Fruit fly (Drosophila melanogaster) whole organism, embryonic: ENCODE data around the gene CG17364.
A peak's percentile ranks its signal among the peaks of the same experiment; 100 is the strongest.

Experiments used
- Adf1 ChIP-seq: fragments of 200-800 bp; sonication (Bioruptor generic); IDR thresholded peaks from 2 replicates; pipeline ENCODE4 v1.3.6; 2022; ENCODE audit warnings: missing biosample characterization, missing genetic modification characterization
- B-H1 ChIP-seq: fragments of 200-800 bp; sonication (Bioruptor generic); IDR thresholded peaks from 3 replicates; pipeline ENCODE4 v1.3.6; 2022; ENCODE audit warnings: missing biosample characterization, missing genetic modification characterization
- CG1024 ChIP-seq: fragments of 200-800 bp; sonication (Bioruptor generic); IDR thresholded peaks from 2 replicates; pipeline ENCODE4 v1.3.6; 2022; ENCODE audit warnings: missing biosample characterization, missing genetic modification characterization
- CG10321 ChIP-seq: fragments of 200-800 bp; sonication (Bioruptor generic); IDR thresholded peaks from 2 replicates; pipeline ENCODE4 v1.3.6; 2022; ENCODE audit warnings: missing biosample characterization, missing genetic modification characterization
- CG10431 ChIP-seq: fragments of 200-800 bp; sonication (Bioruptor generic); optimal IDR thresholded peaks from 3 replicates; lab custom pipeline; 2018; ENCODE audit warnings: missing biosample characterization, mild to moderate bottlenecking, missing genetic modification characterization
- CG10543 ChIP-seq: fragments of 200-800 bp; sonication (Bioruptor generic); optimal IDR thresholded peaks from 3 replicates; lab custom pipeline; 2017; ENCODE audit warnings: missing biosample characterization, mild to moderate bottlenecking, missing genetic modification characterization, moderate library complexity
- CG12236 ChIP-seq: fragments of 200-800 bp; sonication (Bioruptor generic); optimal IDR thresholded peaks from 2 replicates; lab custom pipeline; 2016; ENCODE audit warnings: missing biosample characterization, missing genetic modification characterization
- CG12744 ChIP-seq: fragments of 200-800 bp; sonication (Bioruptor generic); optimal IDR thresholded peaks from 2 replicates; lab custom pipeline; 2016; ENCODE audit warnings: missing biosample characterization, missing genetic modification characterization
- CG14441 ChIP-seq: fragments of 200-800 bp; sonication (Bioruptor generic); IDR thresholded peaks from 2 replicates; pipeline ENCODE4 v1.3.6; 2022; ENCODE audit warnings: missing biosample characterization, missing genetic modification characterization
- CG14860 ChIP-seq: fragments of 200-800 bp; sonication (Bioruptor generic); IDR thresholded peaks from 3 replicates; pipeline ENCODE4 v1.3.6; 2022; ENCODE audit warnings: missing biosample characterization, missing genetic modification characterization; ENCODE audit not compliant: partially characterized antibody
- CG14965 ChIP-seq: fragments of 200-800 bp; sonication (Bioruptor generic); optimal IDR thresholded peaks from 2 replicates; lab custom pipeline; 2016; ENCODE audit warnings: missing biosample characterization, missing genetic modification characterization, borderline replicate concordance
- CG15011 ChIP-seq: fragments of 200-800 bp; sonication (Bioruptor generic); optimal IDR thresholded peaks from 3 replicates; lab custom pipeline; 2018; ENCODE audit warnings: missing biosample characterization, mild to moderate bottlenecking, missing genetic modification characterization
- CG17361 ChIP-seq: fragments of 200-800 bp; sonication (Bioruptor generic); IDR thresholded peaks from 3 replicates; pipeline ENCODE4 v1.3.6; 2022; ENCODE audit warnings: missing biosample characterization, missing genetic modification characterization
- CG30020 ChIP-seq: fragments of 200-800 bp; optimal IDR thresholded peaks from 2 replicates; lab custom pipeline; 2019; ENCODE audit warnings: missing biosample characterization, mild to moderate bottlenecking, missing genetic modification characterization, moderate library complexity
- CG31388 ChIP-seq: fragments of 200-800 bp; sonication (Bioruptor generic); optimal IDR thresholded peaks from 2 replicates; lab custom pipeline; 2016; ENCODE audit warnings: missing biosample characterization, missing genetic modification characterization
- CG4617 ChIP-seq: fragments of 200-800 bp; sonication (Bioruptor generic); optimal IDR thresholded peaks from 3 replicates; lab custom pipeline; 2016; ENCODE audit warnings: missing biosample characterization, missing genetic modification characterization, borderline replicate concordance
- CG6175 ChIP-seq: fragments of 200-800 bp; sonication (Bioruptor generic); IDR thresholded peaks from 3 replicates; pipeline ENCODE4 v1.3.6; 2022; ENCODE audit warnings: missing biosample characterization, missing genetic modification characterization
- CG9437 ChIP-seq: fragments of 200-800 bp; sonication (Bioruptor generic); optimal IDR thresholded peaks from 2 replicates; lab custom pipeline; 2018; ENCODE audit warnings: missing biosample characterization, mild to moderate bottlenecking, missing genetic modification characterization
- CHES-1-like ChIP-seq: fragments of 200-800 bp; sonication (Bioruptor generic); optimal IDR thresholded peaks from 2 replicates; lab custom pipeline; 2016; ENCODE audit warnings: missing biosample characterization, missing genetic modification characterization
- Deaf1 ChIP-seq: fragments of 200-800 bp; optimal IDR thresholded peaks from 3 replicates; lab custom pipeline; 2019; ENCODE audit warnings: missing biosample characterization, mild to moderate bottlenecking, missing genetic modification characterization, moderate library complexity
- Fer1 ChIP-seq: fragments of 200-800 bp; sonication (Bioruptor generic); optimal IDR thresholded peaks from 2 replicates; lab custom pipeline; 2017; ENCODE audit warnings: missing biosample characterization, mild to moderate bottlenecking, missing genetic modification characterization
- Hand ChIP-seq: fragments of 200-800 bp; sonication (Bioruptor generic); optimal IDR thresholded peaks from 2 replicates; lab custom pipeline; 2017; ENCODE audit warnings: mild to moderate bottlenecking, missing biosample characterization, missing genetic modification reagents, missing genetic modification characterization
- Nf-YC ChIP-seq: fragments of 200-800 bp; optimal IDR thresholded peaks from 3 replicates; lab custom pipeline; 2019; ENCODE audit warnings: missing biosample characterization, mild to moderate bottlenecking, missing genetic modification characterization, moderate library complexity
- Oli ChIP-seq: fragments of 200-800 bp; sonication (Bioruptor generic); optimal IDR thresholded peaks from 2 replicates; lab custom pipeline; 2018; ENCODE audit warnings: missing biosample characterization, mild to moderate bottlenecking, missing genetic modification characterization, moderate library complexity
- Ptx1 ChIP-seq: fragments of 200-800 bp; sonication (Bioruptor generic); IDR thresholded peaks from 2 replicates; pipeline ENCODE4 v1.3.6; 2022; ENCODE audit warnings: missing biosample characterization, missing genetic modification characterization
- Sox100B ChIP-seq: fragments of 200-800 bp; sonication (Bioruptor generic); optimal IDR thresholded peaks from 3 replicates; lab custom pipeline; 2018; ENCODE audit warnings: missing biosample characterization, mild to moderate bottlenecking, missing genetic modification characterization
- YL-1 ChIP-seq: fragments of 200-800 bp; sonication (Bioruptor generic); optimal IDR thresholded peaks from 3 replicates; lab custom pipeline; 2017; ENCODE audit warnings: missing biosample characterization, mild to moderate bottlenecking, missing genetic modification characterization
- ac ChIP-seq: fragments of 200-800 bp; sonication (Bioruptor generic); optimal IDR thresholded peaks from 3 replicates; lab custom pipeline; 2017; ENCODE audit warnings: missing biosample characterization, mild to moderate bottlenecking, missing genetic modification characterization
- bowl ChIP-seq: fragments of 200-800 bp; sonication (Bioruptor generic); IDR thresholded peaks from 2 replicates; pipeline ENCODE4 v1.3.6; 2022; ENCODE audit warnings: missing biosample characterization, missing genetic modification characterization
- crc ChIP-seq: fragments of 200-800 bp; sonication (Bioruptor generic); optimal IDR thresholded peaks from 2 replicates; lab custom pipeline; 2016; ENCODE audit warnings: missing biosample characterization, missing genetic modification characterization
- dan ChIP-seq: fragments of 200-800 bp; sonication (Bioruptor generic); IDR thresholded peaks from 2 replicates; pipeline ENCODE4 v1.3.6; 2022; ENCODE audit warnings: missing biosample characterization, missing genetic modification characterization
- dimm ChIP-seq: fragments of 200-800 bp; sonication (Bioruptor generic); IDR thresholded peaks from 2 replicates; pipeline ENCODE4 v1.3.6; 2022; ENCODE audit warnings: missing biosample characterization, missing genetic modification characterization
- dmrt99B ChIP-seq: fragments of 200-800 bp; sonication (Bioruptor generic); optimal IDR thresholded peaks from 2 replicates; lab custom pipeline; 2018; ENCODE audit warnings: missing biosample characterization, mild to moderate bottlenecking, missing genetic modification characterization, moderate library complexity
- eyg ChIP-seq: fragments of 200-800 bp; sonication (Bioruptor generic); optimal IDR thresholded peaks from 3 replicates; lab custom pipeline; 2016; ENCODE audit warnings: missing biosample characterization, missing genetic modification characterization
- fd102C ChIP-seq: fragments of 200-800 bp; sonication (Bioruptor generic); optimal IDR thresholded peaks from 2 replicates; lab custom pipeline; 2018; ENCODE audit warnings: missing biosample characterization, mild to moderate bottlenecking, missing genetic modification characterization, moderate library complexity
- grn ChIP-seq: fragments of 200-800 bp; sonication (Bioruptor generic); optimal IDR thresholded peaks from 3 replicates; lab custom pipeline; 2017; ENCODE audit warnings: missing biosample characterization, missing genetic modification characterization
- gro ChIP-seq: fragments of 200-800 bp; sonication (Bioruptor generic); optimal IDR thresholded peaks from 2 replicates; lab custom pipeline; 2016; ENCODE audit warnings: missing biosample characterization, missing genetic modification characterization
- h ChIP-seq: fragments of >200 bp; optimal IDR thresholded peaks from 2 replicates; lab custom pipeline; 2017
- inv ChIP-seq: fragments of 200-800 bp; sonication (Bioruptor generic); IDR thresholded peaks from 2 replicates; pipeline ENCODE4 v1.3.6; 2022; ENCODE audit warnings: missing biosample characterization, missing genetic modification characterization; ENCODE audit not compliant: partially characterized antibody
- lab ChIP-seq: fragments of 200-800 bp; sonication (Bioruptor generic); optimal IDR thresholded peaks from 3 replicates; lab custom pipeline; 2017; ENCODE audit warnings: missing biosample characterization, missing genetic modification characterization, mild to moderate bottlenecking, moderate library complexity, missing genetic modification reagents
- lilli ChIP-seq: fragments of 200-800 bp; sonication (Bioruptor generic); optimal IDR thresholded peaks from 3 replicates; lab custom pipeline; 2016; ENCODE audit warnings: missing biosample characterization, missing genetic modification characterization
- mirr ChIP-seq: fragments of 200-800 bp; sonication (Bioruptor generic); optimal IDR thresholded peaks from 3 replicates; lab custom pipeline; 2018; ENCODE audit warnings: missing biosample characterization, mild to moderate bottlenecking, missing genetic modification characterization
- oc ChIP-seq: fragments of 200-800 bp; sonication (Bioruptor generic); optimal IDR thresholded peaks from 2 replicates; lab custom pipeline; 2018; ENCODE audit warnings: missing biosample characterization, mild to moderate bottlenecking, missing genetic modification characterization, moderate library complexity
- onecut ChIP-seq: fragments of 200-800 bp; sonication (Bioruptor generic); IDR thresholded peaks from 2 replicates; pipeline ENCODE4 v1.3.6; 2022; ENCODE audit warnings: missing biosample characterization, missing genetic modification characterization
- p53 ChIP-seq: fragments of 200-800 bp; sonication (Bioruptor generic); optimal IDR thresholded peaks from 2 replicates; lab custom pipeline; 2016; ENCODE audit warnings: missing biosample characterization, missing genetic modification characterization
- ro ChIP-seq: fragments of 200-800 bp; sonication (Bioruptor generic); IDR thresholded peaks from 2 replicates; pipeline ENCODE4 v1.3.6; 2022; ENCODE audit warnings: missing biosample characterization, missing genetic modification characterization
- sens ChIP-seq: fragments of 200-800 bp; sonication (Bioruptor generic); peaks from one replicate; lab custom pipeline; 2016; ENCODE audit warnings: missing biosample characterization, missing genetic modification characterization
- wek ChIP-seq: fragments of 200-800 bp; sonication (Bioruptor generic); optimal IDR thresholded peaks from 3 replicates; lab custom pipeline; 2018; ENCODE audit warnings: missing biosample characterization, mild to moderate bottlenecking, missing genetic modification characterization, moderate library complexity
- zf30C ChIP-seq: fragments of 200-800 bp; sonication (Bioruptor generic); optimal IDR thresholded peaks from 3 replicates; lab custom pipeline; 2018; ENCODE audit warnings: missing biosample characterization, mild to moderate bottlenecking, missing genetic modification characterization

Gene CG17364

dm6 chr3L:14031171-14032126, 38.2 kb upstream of the CG17364 start, which contains the start of the genes CG6650 and endos (continued):
- TF ChIP-seq CG15011 (GFP tag; lab: Kevin White, UChicago) (no peak), crc (GFP tag; lab: Kevin White, UChicago) (no peak), onecut (GFP tag; lab: Robert Waterston, UW) (no peak), fd102C (GFP tag; lab: Kevin White, UChicago) (no peak), Nf-YC (tag; lab: Kevin White, UChicago) (peak; percentile 71), grn (GFP tag; lab: Kevin White, UChicago) (peak; percentile 3), dmrt99B (tag; lab: Kevin White, UChicago) (no peak), CG30020 (tag; lab: Kevin White, UChicago) (peak; percentile 61), mirr (GFP tag; lab: Kevin White, UChicago) (peak; percentile 60), CG1024 (no peak), bowl (GFP tag; lab: Robert Waterston, UW) (no peak), CG17361 (GFP tag; lab: Robert Waterston, UW) (peak; percentile 64; the same call in 2 of the 3 replicates), lilli (GFP tag; lab: Kevin White, UChicago) (peak; percentile 9), lab (GFP tag; lab: Kevin White, UChicago) (peak; percentile 43), CG9437 (GFP tag; lab: Kevin White, UChicago) (no peak), Hand (peak; percentile 50), Ptx1 (0 out of 2 replicates have a peak, but pooled peaks have one; percentile 36), CHES-1-like (GFP tag; lab: Kevin White, UChicago) (no peak), dan (GFP tag; lab: Robert Waterston, UW) (no peak), CG31388 (GFP tag; lab: Kevin White, UChicago) (no peak), CG10543 (GFP tag; lab: Kevin White, UChicago) (peak; percentile 84), CG10431 (GFP tag; lab: Kevin White, UChicago) (peak; percentile 21), ac (GFP tag; lab: Kevin White, UChicago) (no peak), Oli (tag; lab: Kevin White, UChicago) (no peak), CG10321 (no peak), oc (tag; lab: Kevin White, UChicago) (no peak), CG4617 (GFP tag; lab: Kevin White, UChicago) (peak; percentile 62), Fer1 (GFP tag; lab: Kevin White, UChicago) (peak; percentile 50), B-H1 (no peak), Adf1 (GFP tag; lab: Robert Waterston, UW) (no peak), CG14965 (GFP tag; lab: Kevin White, UChicago) (no peak), Deaf1 (peak; percentile 7), zf30C (no peak), eyg (GFP tag; lab: Kevin White, UChicago) (no peak), CG14441 (0 out of 2 replicates have a peak, but pooled peaks have one; percentile 28), sens (peak; percentile 75), ro (GFP tag; lab: Robert Waterston, UW) (no peak), h (no peak), wek (no peak), CG12236 (GFP tag; lab: Kevin White, UChicago) (no peak), CG12744 (GFP tag; lab: Kevin White, UChicago) (no peak), YL-1 (GFP tag; lab: Kevin White, UChicago) (peak; percentile 13), gro (GFP tag; lab: Kevin White, UChicago) (no peak), CG14860 (peak; percentile 82), inv (GFP tag; lab: Robert Waterston, UW) (peak; percentile 68), CG6175 (GFP tag; lab: Robert Waterston, UW) (no peak), dimm (GFP tag; lab: Robert Waterston, UW) (no peak), p53 (GFP tag; lab: Kevin White, UChicago) (no peak), Sox100B (no peak)
